In genomic region chrIII:8124323-8124722, ce11 we compare ENCODE assay signal across 1 worm cellular context.
TF ChIP-seq lines count a peak whose summit lies in the region.

No protein-coding gene starts in this region.

TF ChIP-seq in whole organism, L1 larva, 84 proteins besides CTCF, POLR2A, EP300 and RAD21 (continued from another document):
- no peak for TF ChIP-seq nhr-84 (tag; optimal IDR thresholded peaks at IDR 0.05; lab: Kevin White, UChicago)
